Worm (Caenorhabditis elegans) whole organism, midembryonic: ENCODE results near the gene ZK218.1.

Experiments
- T22C8.4 ChIP-seq: fragments of 200-800 bp; sonication (Bioruptor generic); IDR thresholded peaks from 2 replicates; pipeline ENCODE4 v1.3.6; 2022; ENCODE audit warnings: missing genetic modification characterization, missing compliant biosample characterization
- cog-1 ChIP-seq: sonication (generic microtip); optimal IDR thresholded peaks from 2 replicates; lab custom pipeline; 2016; ENCODE audit warnings: missing genetic modification characterization, missing compliant biosample characterization
- flt-1 ChIP-seq: fragments of 200-800 bp; sonication (Bioruptor generic); IDR thresholded peaks from 2 replicates; pipeline ENCODE4 v1.3.6; 2022; ENCODE audit warnings: missing genetic modification characterization, missing compliant biosample characterization
- klf-2 ChIP-seq: fragments of 200-800 bp; sonication (Bioruptor generic); conservative IDR thresholded peaks from 2 replicates; pipeline ENCODE4 v1.3.6; 2022; ENCODE audit warnings: missing genetic modification reagents, missing genetic modification characterization, missing compliant biosample characterization
- med-1 ChIP-seq: sonication (generic microtip); optimal IDR thresholded peaks from 2 replicates; lab custom pipeline; 2017; ENCODE audit warnings: missing genetic modification characterization, mild to moderate bottlenecking, missing compliant biosample characterization, antibody characterized with exemption, missing genetic modification reagents; ENCODE audit not compliant: insufficient read depth
- ref-1 ChIP-seq: fragments of 200-800 bp; sonication (Bioruptor generic); conservative IDR thresholded peaks from 2 replicates; pipeline ENCODE4 v1.3.6; 2022; ENCODE audit warnings: missing genetic modification reagents, missing genetic modification characterization, missing compliant biosample characterization
- tab-1 ChIP-seq: fragments of 200-800 bp; sonication (Bioruptor generic); IDR thresholded peaks from 2 replicates; pipeline ENCODE4 v1.3.6; 2022; ENCODE audit warnings: missing genetic modification characterization, missing compliant biosample characterization
- ztf-23 ChIP-seq: fragments of 200-800 bp; sonication (Bioruptor generic); IDR thresholded peaks from 2 replicates; pipeline ENCODE4 v1.3.6; 2022; ENCODE audit warnings: missing genetic modification reagents, missing genetic modification characterization, missing compliant biosample characterization
- ztf-29 ChIP-seq: fragments of 200-800 bp; sonication (Bioruptor generic); IDR thresholded peaks from 2 replicates; pipeline ENCODE4 v1.3.6; 2022; ENCODE audit warnings: missing genetic modification reagents, missing genetic modification characterization, missing compliant biosample characterization

DNA sequence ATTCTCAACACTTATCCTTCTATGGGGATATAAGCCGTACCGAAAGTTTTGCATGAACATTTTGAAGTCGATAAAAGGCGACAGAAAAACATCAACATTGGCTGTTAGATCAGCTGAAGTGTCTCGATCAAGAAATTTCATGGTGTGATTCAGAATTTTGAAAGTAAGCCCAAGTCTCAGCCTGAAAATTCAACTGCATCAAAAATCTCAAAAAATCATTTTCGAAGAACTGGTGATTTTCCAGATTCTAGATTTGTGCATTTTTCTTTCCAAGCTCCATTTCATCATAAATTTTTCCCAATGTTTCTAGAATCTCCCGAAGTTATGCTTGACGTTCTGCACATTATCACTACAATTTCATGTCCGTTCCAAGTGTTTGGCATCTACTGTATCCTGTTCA, 27.7 kb upstream of the ZK218.1 start, which contains the start of gene srh-255:
- no peak for TF ChIP-seq ref-1 (GFP tag; lab: Robert Waterston, UW)
- no peak for TF ChIP-seq med-1 (GFP tag; lab: Kevin White, UChicago)
- TF ChIP-seq cog-1 (tag; lab: Kevin White, UChicago) = no peak
- TF ChIP-seq klf-2 (GFP tag; lab: Robert Waterston, UW) = no peak
- no peak for TF ChIP-seq T22C8.4 (GFP tag; lab: Robert Waterston, UW)
- TF ChIP-seq ztf-29 (GFP tag; lab: Robert Waterston, UW) = no peak
- TF ChIP-seq flt-1 (GFP tag; lab: Robert Waterston, UW) = no peak
- TF ChIP-seq ztf-23 = no peak
- TF ChIP-seq tab-1 = no peak
